Worm (Caenorhabditis elegans) whole organism, late embryonic: ENCODE results near the gene snpc-1.2.

Source experiments
- K09A11.1 ChIP-seq: sonication (generic microtip); optimal IDR thresholded peaks from 2 replicates; lab custom pipeline; 2017; ENCODE audit warnings: antibody characterized with exemption, mild to moderate bottlenecking, missing genetic modification characterization, missing compliant biosample characterization; ENCODE audit not compliant: insufficient read depth
- ahr-1 ChIP-seq: sonication (generic microtip); optimal IDR thresholded peaks from 2 replicates; lab custom pipeline; 2016; ENCODE audit warnings: missing genetic modification characterization, missing compliant biosample characterization
- ama-1 ChIP-seq: fragments of 150-350 bp; optimal IDR thresholded peaks from 2 replicates; lab custom pipeline; 2014
- ceh-18 ChIP-seq: sonication (generic microtip); optimal IDR thresholded peaks from 2 replicates; lab custom pipeline; 2016; ENCODE audit warnings: missing genetic modification characterization, missing compliant biosample characterization
- ceh-31 ChIP-seq: sonication (generic microtip); optimal IDR thresholded peaks from 2 replicates; lab custom pipeline; 2016; ENCODE audit warnings: missing genetic modification characterization, missing compliant biosample characterization
- fkh-10 ChIP-seq: fragments of 150-350 bp; optimal IDR thresholded peaks from 2 replicates; lab custom pipeline; 2014; ENCODE audit warnings: missing biosample characterization, missing genetic modification reagents, missing genetic modification characterization
- fkh-6 ChIP-seq: sonication (generic microtip); optimal IDR thresholded peaks from 2 replicates; lab custom pipeline; 2016; ENCODE audit warnings: missing genetic modification characterization, missing compliant biosample characterization
- hlh-13 ChIP-seq: fragments of 200-800 bp; sonication (Bioruptor generic); optimal IDR thresholded peaks from 2 replicates; lab custom pipeline; 2018; ENCODE audit warnings: mild to moderate bottlenecking, missing genetic modification characterization, missing compliant biosample characterization
- nhr-11 ChIP-seq: fragments of 150-350 bp; optimal IDR thresholded peaks from 2 replicates; lab custom pipeline; 2014; ENCODE audit warnings: missing biosample characterization, missing genetic modification characterization
- odd-2 ChIP-seq: sonication (generic microtip); optimal IDR thresholded peaks from 2 replicates; lab custom pipeline; 2017; ENCODE audit warnings: antibody characterized with exemption, mild to moderate bottlenecking, missing genetic modification characterization, missing compliant biosample characterization
- pag-3 ChIP-seq: sonication (generic microtip); optimal IDR thresholded peaks from 2 replicates; lab custom pipeline; 2016; ENCODE audit warnings: missing compliant biosample characterization, missing genetic modification characterization, borderline replicate concordance
- pha-2 ChIP-seq: sonication (generic microtip); optimal IDR thresholded peaks from 2 replicates; lab custom pipeline; 2017; ENCODE audit warnings: mild to moderate bottlenecking, missing genetic modification characterization, missing compliant biosample characterization
- sox-4 ChIP-seq: sonication (generic microtip); optimal IDR thresholded peaks from 2 replicates; lab custom pipeline; 2017; ENCODE audit warnings: mild to moderate bottlenecking, missing genetic modification characterization, inconsistent platforms, missing compliant biosample characterization

DNA sequence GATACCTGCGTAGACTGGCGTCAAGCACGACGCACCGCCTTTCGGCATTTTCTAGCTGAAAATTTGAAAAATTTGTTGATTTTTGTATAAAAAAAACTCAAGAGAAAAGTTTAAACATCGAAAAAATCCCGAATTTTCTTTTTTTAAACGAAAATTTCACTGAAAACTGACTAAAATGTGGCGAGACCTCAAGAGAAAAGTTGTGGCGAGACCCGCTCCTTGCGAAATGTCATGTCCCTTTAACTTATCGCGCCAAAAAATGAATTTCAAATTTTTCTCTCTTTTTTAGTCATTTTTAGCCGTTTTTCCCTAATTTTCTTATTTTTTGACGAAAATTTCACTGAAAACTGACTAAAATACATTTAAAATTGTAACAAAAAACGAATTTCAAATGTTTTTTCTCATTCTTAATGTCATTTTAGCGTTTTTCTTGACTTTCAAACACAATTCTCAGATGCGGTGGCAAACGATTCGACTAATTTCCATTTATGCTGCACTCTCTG is at the start of gene snpc-1.2, which contains the start of gene Y39E4B.5:
- TF ChIP-seq odd-2 (tag; lab: Kevin White, UChicago): no peak
- TF ChIP-seq nhr-11: no peak
- no peak for TF ChIP-seq hlh-13 (GFP tag; lab: Kevin White, UChicago)
- TF ChIP-seq sox-4 (tag; lab: Kevin White, UChicago): no peak
- TF ChIP-seq ahr-1: no peak
- TF ChIP-seq ceh-18 (tag; lab: Kevin White, UChicago): no peak
- no peak for TF ChIP-seq fkh-6 (tag; lab: Kevin White, UChicago)
- TF ChIP-seq pag-3 (tag; lab: Kevin White, UChicago): no peak
- TF ChIP-seq pha-2 (tag; lab: Kevin White, UChicago): no peak
- TF ChIP-seq ceh-31: no peak
- TF ChIP-seq fkh-10 (GFP tag; lab: Kevin White, UChicago): no peak
- TF ChIP-seq ama-1: no peak
- no peak for TF ChIP-seq K09A11.1 (tag; lab: Kevin White, UChicago)
